Fruit fly (Drosophila melanogaster) whole organism, prepupa: ENCODE results near the gene Nubp2.

Experiments
- CG11294 ChIP-seq: fragments of 200-800 bp; sonication (Bioruptor generic); IDR thresholded peaks from 2 replicates; pipeline ENCODE4 v1.3.6; 2022; ENCODE audit warnings: missing biosample characterization, missing genetic modification characterization
- CG11762 ChIP-seq: fragments of 200-800 bp; sonication (Bioruptor generic); optimal IDR thresholded peaks from 3 replicates; lab custom pipeline; 2016; ENCODE audit warnings: missing biosample characterization, missing genetic modification characterization; ENCODE audit not compliant: insufficient read depth
- CG11902 ChIP-seq: fragments of 200-800 bp; sonication (Bioruptor generic); optimal IDR thresholded peaks from 3 replicates; lab custom pipeline; 2016; ENCODE audit warnings: missing biosample characterization, missing genetic modification characterization
- CG15336 ChIP-seq: fragments of 200-800 bp; sonication (Bioruptor generic); IDR thresholded peaks from 2 replicates; pipeline ENCODE4 v1.3.6; 2022; ENCODE audit warnings: missing biosample characterization, missing genetic modification characterization
- Hr39 ChIP-seq: fragments of 200-800 bp; sonication (Bioruptor generic); optimal IDR thresholded peaks from 2 replicates; lab custom pipeline; 2016; ENCODE audit warnings: missing biosample characterization, missing genetic modification characterization
- fd59A ChIP-seq: fragments of 200-800 bp; sonication (Bioruptor generic); optimal IDR thresholded peaks from 2 replicates; lab custom pipeline; 2017; ENCODE audit warnings: missing biosample characterization, mild to moderate bottlenecking, missing genetic modification characterization, missing genetic modification reagents
- fkh ChIP-seq: fragments of 200-800 bp; sonication (Bioruptor generic); optimal IDR thresholded peaks from 3 replicates; lab custom pipeline; 2017; ENCODE audit warnings: missing biosample characterization, mild to moderate bottlenecking, missing genetic modification characterization, moderate library complexity

dm6 chr3L:20551862-20552261 is 25.5 kb downstream of the Nubp2 start:
- TF ChIP-seq CG11294 (GFP tag; lab: Robert Waterston, UW): no peak
- TF ChIP-seq fkh (GFP tag; lab: Kevin White, UChicago): no peak
- TF ChIP-seq CG11762 (GFP tag; lab: Kevin White, UChicago): no peak
- TF ChIP-seq CG15336 (GFP tag; lab: Robert Waterston, UW): peak; percentile 49; the same call in 1 of the 2 replicates
- TF ChIP-seq CG11902 (GFP tag; lab: Kevin White, UChicago): peak; percentile 20
- TF ChIP-seq fd59A (GFP tag; lab: Kevin White, UChicago): peak; percentile 39
- peak; percentile 53 for TF ChIP-seq Hr39 (GFP tag; lab: Kevin White, UChicago)
